Worm (Caenorhabditis elegans) whole organism, late embryonic: ENCODE data around the gene mrpl-18.

ENCODE experiments used
- elt-2 ChIP-seq: sonication (generic microtip); optimal IDR thresholded peaks from 2 replicates; lab custom pipeline; 2016; ENCODE audit warnings: missing genetic modification reagents, missing genetic modification characterization, missing compliant biosample characterization
- hlh-15 ChIP-seq: sonication (generic microtip); optimal IDR thresholded peaks from 2 replicates; lab custom pipeline; 2016; ENCODE audit warnings: missing genetic modification characterization, missing compliant biosample characterization
- pag-3 ChIP-seq: sonication (generic microtip); optimal IDR thresholded peaks from 2 replicates; lab custom pipeline; 2016; ENCODE audit warnings: missing compliant biosample characterization, missing genetic modification characterization, borderline replicate concordance
- pha-4 ChIP-seq: fragments of 150-350 bp; optimal IDR thresholded peaks from 2 replicates; lab custom pipeline; 2018; ENCODE audit warnings: missing biosample characterization, missing genetic modification reagents, missing genetic modification characterization

ce11 chrIII:8178924-8179323, 34.1 kb downstream of the mrpl-18 start, which contains the start of gene C50C3.5:
- TF ChIP-seq pag-3 (tag; lab: Kevin White, UChicago) (no peak), elt-2 (tag; lab: Kevin White, UChicago) (no peak), hlh-15 (tag; lab: Kevin White, UChicago) (no peak), pha-4 (tag; lab: Kevin White, UChicago) (no peak)
